Worm (Caenorhabditis elegans) whole organism, L2 larva: ENCODE data around the gene cpf-2.

ENCODE experiments used
- C34F6.9 ChIP-seq: fragments of 150-350 bp; optimal IDR thresholded peaks from 2 replicates; lab custom pipeline; 2014; ENCODE audit warnings: missing biosample characterization, missing genetic modification characterization
- F13H6.1 ChIP-seq: sonication (generic microtip); optimal IDR thresholded peaks from 2 replicates; lab custom pipeline; 2016; ENCODE audit warnings: missing genetic modification characterization, missing compliant biosample characterization
- R02D3.7 ChIP-seq: fragments of 150-350 bp; optimal IDR thresholded peaks from 2 replicates; lab custom pipeline; 2014; ENCODE audit warnings: missing biosample characterization, missing genetic modification characterization
- Y55F3AM.14 ChIP-seq: fragments of 200-800 bp; sonication (Bioruptor generic); optimal IDR thresholded peaks from 2 replicates; lab custom pipeline; 2018; ENCODE audit warnings: mild to moderate bottlenecking, missing genetic modification characterization, missing compliant biosample characterization
- ZK546.5 ChIP-seq: sonication (generic microtip); optimal IDR thresholded peaks from 2 replicates; lab custom pipeline; 2017; ENCODE audit warnings: missing biosample characterization, missing genetic modification characterization
- alr-1 ChIP-seq: fragments of 150-350 bp; optimal IDR thresholded peaks from 2 replicates; lab custom pipeline; 2014; ENCODE audit warnings: missing biosample characterization, missing genetic modification characterization
- ceh-16 ChIP-seq: fragments of 150-350 bp; optimal IDR thresholded peaks from 2 replicates; lab custom pipeline; 2014; ENCODE audit warnings: missing biosample characterization, missing genetic modification characterization
- ceh-82 ChIP-seq: fragments of 150-350 bp; optimal IDR thresholded peaks from 2 replicates; lab custom pipeline; 2014; ENCODE audit warnings: missing biosample characterization, missing genetic modification characterization
- crh-2 ChIP-seq: sonication (generic microtip); optimal IDR thresholded peaks from 2 replicates; lab custom pipeline; 2017; ENCODE audit warnings: missing biosample characterization, missing genetic modification characterization
- dmd-4 ChIP-seq: sonication (generic microtip); optimal IDR thresholded peaks from 2 replicates; lab custom pipeline; 2017; ENCODE audit warnings: missing biosample characterization, missing genetic modification characterization
- egl-27 ChIP-seq: sonication (generic microtip); optimal IDR thresholded peaks from 3 replicates; lab custom pipeline; 2017; ENCODE audit warnings: missing biosample characterization, missing genetic modification reagents, missing genetic modification characterization
- elt-1 ChIP-seq: fragments of 150-350 bp; optimal IDR thresholded peaks from 2 replicates; lab custom pipeline; 2014; ENCODE audit warnings: missing biosample characterization, missing genetic modification characterization
- elt-3 ChIP-seq: sonication (generic microtip); optimal IDR thresholded peaks from 2 replicates; lab custom pipeline; 2017; ENCODE audit warnings: missing biosample characterization, missing genetic modification characterization
- fos-1 ChIP-seq: fragments of 150-350 bp; optimal IDR thresholded peaks from 2 replicates; lab custom pipeline; 2014; ENCODE audit warnings: missing biosample characterization, missing genetic modification characterization
- gmeb-1 ChIP-seq: fragments of 150-350 bp; optimal IDR thresholded peaks from 2 replicates; lab custom pipeline; 2014; ENCODE audit warnings: missing biosample characterization, missing genetic modification characterization
- lin-11 ChIP-seq: fragments of 150-350 bp; sonication (generic microtip); optimal IDR thresholded peaks from 2 replicates; lab custom pipeline; 2014; ENCODE audit warnings: missing biosample characterization, missing genetic modification characterization, inconsistent platforms, mixed read lengths
- lin-13 ChIP-seq: fragments of 150-350 bp; optimal IDR thresholded peaks from 2 replicates; lab custom pipeline; 2014; ENCODE audit warnings: missing biosample characterization, missing genetic modification reagents, missing genetic modification characterization
- lsy-2 ChIP-seq, 2 experiments: fragments of 150-350 bp in 1 of 2; sonication (generic microtip) in 1 of 2; optimal IDR thresholded peaks; 2 replicates each; lab custom pipeline; 2014 to 2017; ENCODE audit warnings: missing biosample characterization in 2 of 2, missing genetic modification characterization in 2 of 2
- mbf-1 ChIP-seq: sonication (generic microtip); optimal IDR thresholded peaks from 2 replicates; lab custom pipeline; 2017; ENCODE audit warnings: missing biosample characterization, missing genetic modification characterization
- mdl-1 ChIP-seq, 2 experiments: fragments of 150-350 bp in 1 of 2; sonication (generic microtip) in 1 of 2; optimal IDR thresholded peaks; 2 replicates each; lab custom pipeline; 2017; ENCODE audit warnings: missing biosample characterization in 2 of 2, missing genetic modification characterization in 2 of 2
- nhr-11 ChIP-seq: fragments of 150-350 bp; optimal IDR thresholded peaks from 2 replicates; lab custom pipeline; 2014; ENCODE audit warnings: missing biosample characterization, missing genetic modification characterization
- nhr-12 ChIP-seq: fragments of 150-350 bp; optimal IDR thresholded peaks from 2 replicates; lab custom pipeline; 2014; ENCODE audit warnings: missing biosample characterization, missing genetic modification characterization
- nhr-129 ChIP-seq: fragments of 150-350 bp; optimal IDR thresholded peaks from 2 replicates; lab custom pipeline; 2014; ENCODE audit warnings: missing biosample characterization, missing genetic modification characterization
- nhr-21 ChIP-seq: fragments of 150-350 bp; optimal IDR thresholded peaks from 2 replicates; lab custom pipeline; 2014; ENCODE audit warnings: missing biosample characterization, missing genetic modification characterization
- nhr-237 ChIP-seq: fragments of 150-350 bp; optimal IDR thresholded peaks from 2 replicates; lab custom pipeline; 2014; ENCODE audit warnings: missing biosample characterization, missing genetic modification characterization
- nhr-25 ChIP-seq: fragments of 150-350 bp; sonication (generic microtip); optimal IDR thresholded peaks from 3 replicates; lab custom pipeline; 2014; ENCODE audit warnings: missing biosample characterization, missing genetic modification characterization
- nhr-6 ChIP-seq: fragments of 150-350 bp; optimal IDR thresholded peaks from 2 replicates; lab custom pipeline; 2014; ENCODE audit warnings: missing biosample characterization, missing genetic modification characterization
- nhr-77 ChIP-seq: fragments of 150-350 bp; optimal IDR thresholded peaks from 2 replicates; lab custom pipeline; 2014; ENCODE audit warnings: missing biosample characterization, missing genetic modification characterization
- skn-1 ChIP-seq: sonication (generic microtip); optimal IDR thresholded peaks from 2 replicates; lab custom pipeline; 2017; ENCODE audit warnings: missing biosample characterization, missing genetic modification characterization
- sma-3 ChIP-seq: sonication (generic microtip); optimal IDR thresholded peaks from 2 replicates; lab custom pipeline; 2016; ENCODE audit warnings: missing genetic modification reagents, missing genetic modification characterization, missing compliant biosample characterization
- sma-9 ChIP-seq, 2 experiments: fragments of 150-350 bp in 1 of 2; sonication (generic microtip) in 1 of 2; optimal IDR thresholded peaks; 2 replicates each; lab custom pipeline; 2014 to 2016; ENCODE audit warnings: missing genetic modification characterization in 2 of 2, mild to moderate bottlenecking in 1 of 2, missing biosample characterization in 1 of 2, missing compliant biosample characterization in 1 of 2, missing genetic modification reagents in 1 of 2, moderate library complexity in 1 of 2
- unc-39 ChIP-seq: fragments of 150-350 bp; optimal IDR thresholded peaks from 2 replicates; lab custom pipeline; 2014; ENCODE audit warnings: missing biosample characterization, missing genetic modification characterization
- unc-55 ChIP-seq: fragments of 150-350 bp; sonication (generic microtip); optimal IDR thresholded peaks from 3 replicates; lab custom pipeline; 2014; ENCODE audit warnings: missing biosample characterization, missing genetic modification reagents, missing genetic modification characterization
- unc-62 ChIP-seq: fragments of 150-350 bp; optimal IDR thresholded peaks from 2 replicates; lab custom pipeline; 2014; ENCODE audit warnings: missing biosample characterization, missing genetic modification reagents, missing genetic modification characterization
- ztf-1 ChIP-seq: fragments of 200-800 bp; sonication (Bioruptor generic); conservative IDR thresholded peaks from 2 replicates; pipeline ENCODE4 v1.3.6; 2022; ENCODE audit warnings: missing genetic modification characterization, missing compliant biosample characterization
- ztf-11 ChIP-seq: sonication (generic microtip); optimal IDR thresholded peaks from 2 replicates; lab custom pipeline; 2017; ENCODE audit warnings: missing biosample characterization, missing genetic modification characterization

cpf-2 gene

DNA sequence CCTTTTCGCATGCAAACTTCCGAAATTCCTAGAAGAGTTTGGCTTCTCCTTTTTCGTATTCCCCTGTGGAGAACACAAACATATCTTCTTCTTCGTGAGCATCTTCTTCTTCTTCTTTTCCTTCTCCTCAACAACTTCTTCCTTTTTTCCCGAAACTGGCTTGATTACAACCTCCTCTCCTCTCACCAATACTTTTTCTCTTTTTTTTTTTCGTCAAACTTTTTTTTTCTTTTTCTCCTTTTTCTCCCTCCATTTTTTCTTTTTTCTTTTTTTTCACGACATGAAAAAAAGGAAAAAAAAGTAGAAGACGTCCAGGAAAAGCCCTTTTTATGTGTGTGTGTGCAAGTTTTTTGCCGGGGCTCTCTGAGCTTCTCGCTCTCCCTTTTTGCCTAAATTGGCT is 2.2 kb upstream of the cpf-2 start (continued):
- TF ChIP-seq mdl-1 (tag; optimal IDR thresholded peaks at IDR 0.05; lab: Kevin White, UChicago) (peak in 1 of 2 experiments; percentile 2), ZK546.5 (no peak), unc-62 (GFP tag; lab: Kevin White, UChicago) (no peak), sma-3 (GFP tag; lab: Kevin White, UChicago) (no peak)

DNA sequence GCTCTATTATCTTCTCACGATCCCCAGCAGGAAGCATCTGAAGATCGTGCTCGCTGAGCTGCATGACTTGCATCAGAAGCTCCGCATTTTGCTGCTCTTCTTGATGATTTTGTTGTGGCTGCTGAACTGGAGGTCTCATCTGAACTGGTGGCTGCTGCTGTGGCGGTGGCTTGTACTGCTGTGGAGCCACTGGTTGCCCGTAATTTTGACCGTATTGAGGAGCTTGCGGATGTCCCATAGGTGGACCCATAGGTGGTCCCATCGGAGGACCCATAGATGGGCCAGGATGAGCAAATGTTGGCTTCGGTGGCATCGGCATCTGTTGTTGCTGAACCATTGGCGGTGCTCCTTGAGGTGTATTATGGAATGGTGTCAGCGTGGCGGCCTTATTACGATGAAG is 1.6 kb downstream of the cpf-2 start:
- TF ChIP-seq nhr-21 (tag; lab: Kevin White, UChicago), result no peak
- no peak for TF ChIP-seq nhr-129 (tag; lab: Kevin White, UChicago)
- TF ChIP-seq R02D3.7, result no peak

DNA sequence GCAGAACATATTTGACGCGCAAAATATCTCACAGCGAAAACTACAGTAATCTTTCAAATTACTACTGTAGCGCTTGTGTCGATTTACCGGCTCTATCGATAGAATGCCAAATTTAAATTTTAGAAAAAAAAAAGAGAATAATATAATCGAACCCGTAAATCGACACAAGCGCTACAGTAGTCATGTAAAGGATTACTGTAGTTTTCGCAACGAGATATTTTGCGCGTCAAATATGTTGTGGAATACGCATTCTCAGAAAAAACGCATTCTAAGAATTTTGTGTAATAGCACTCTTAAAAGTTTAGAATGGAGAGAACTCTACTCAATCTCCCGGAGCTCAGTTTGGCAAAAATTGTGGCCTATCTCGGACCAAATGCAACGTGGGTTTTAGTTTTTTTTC is 3.1 kb downstream of the cpf-2 start, which contains the start of gene F56A8.5:
F56A8.5 (plus strand) TSS at position 301 of the 400 bp plus-strand sequence.
- TF ChIP-seq gmeb-1 (tag; lab: Kevin White, UChicago) (no peak), crh-2 (tag; lab: Kevin White, UChicago) (no peak), nhr-21 (tag; lab: Kevin White, UChicago) (no peak)
- TF ChIP-seq, all 48 proteins: peak for 0

DNA sequence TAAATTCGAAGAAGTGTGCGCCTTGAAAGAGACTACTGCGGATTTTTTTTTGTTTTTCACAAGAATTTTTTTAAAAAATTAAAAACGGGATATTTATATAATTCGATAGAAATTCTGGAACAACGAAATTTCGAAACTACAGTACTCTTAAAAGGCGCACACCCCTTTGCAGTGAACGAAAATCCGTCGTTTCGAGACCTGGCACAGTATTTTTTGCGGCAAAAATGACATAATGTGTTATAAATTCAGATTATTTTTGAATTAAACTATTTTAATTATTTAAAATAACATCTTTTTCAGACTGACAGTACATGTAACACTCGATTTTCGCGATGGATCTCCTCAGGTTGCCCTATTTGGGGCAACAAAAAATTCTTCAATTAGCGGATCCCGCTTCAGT is 5.7 kb downstream of the cpf-2 start, which contains the start of gene F56A8.4:
F56A8.4 (plus strand) TSS at position 301 of the 400 bp plus-strand sequence.
- TF ChIP-seq mbf-1 (tag; lab: Kevin White, UChicago) (no peak), elt-3 (tag; lab: Kevin White, UChicago) (no peak), nhr-77 (tag; lab: Kevin White, UChicago) (no peak), C34F6.9 (tag; lab: Kevin White, UChicago) (no peak), alr-1 (tag; lab: Kevin White, UChicago) (no peak)

DNA sequence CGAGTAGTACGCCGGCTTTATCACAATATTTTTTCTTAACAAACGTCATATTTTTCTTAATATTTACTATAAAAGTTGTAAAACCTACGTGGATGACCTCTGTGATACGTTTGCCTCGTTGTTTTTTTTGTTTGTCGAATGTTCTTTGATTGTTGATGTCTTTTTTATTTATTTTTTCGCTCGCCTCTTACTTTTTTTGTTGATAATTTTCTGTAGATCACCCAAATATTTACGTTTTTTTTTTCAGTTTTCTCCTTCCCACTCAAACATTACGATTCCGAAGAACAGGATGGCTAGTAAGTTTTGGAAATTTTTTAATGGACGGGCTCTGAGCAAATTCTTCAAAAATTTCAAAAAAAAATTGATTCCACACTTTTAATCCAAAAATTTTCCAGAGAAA is 8.3 kb downstream of the cpf-2 start:
- TF ChIP-seq fos-1 (tag; lab: Kevin White, UChicago) (no peak), dmd-4 (tag; lab: Kevin White, UChicago) (no peak), mbf-1 (tag; lab: Kevin White, UChicago) (no peak), unc-55 (GFP tag; lab: Kevin White, UChicago) (no peak), nhr-11 (tag; lab: Kevin White, UChicago) (no peak), nhr-6 (tag; lab: Kevin White, UChicago) (no peak), egl-27 (no peak)

DNA sequence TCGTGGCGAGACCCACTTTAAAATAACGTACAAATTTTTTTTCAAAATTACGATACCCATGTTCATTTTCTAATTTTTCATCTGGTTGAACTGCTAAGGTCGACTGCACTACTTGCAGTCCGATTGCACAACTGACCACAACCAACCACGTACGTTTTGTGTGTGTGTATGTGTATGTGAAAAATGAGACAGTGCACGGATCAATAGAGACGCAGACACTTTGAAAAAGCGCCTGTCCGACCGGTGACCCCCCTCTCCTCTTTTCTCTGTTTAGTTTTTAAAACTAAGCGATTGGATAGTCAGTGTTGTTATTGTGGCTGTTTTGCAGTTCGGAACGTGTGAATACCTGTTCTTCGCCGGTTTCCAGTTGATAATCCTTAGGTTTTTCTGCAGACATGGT is 9.9 kb downstream of the cpf-2 start:
- TF ChIP-seq R02D3.7 (no peak), skn-1 (tag; lab: Kevin White, UChicago) (no peak), elt-1 (no peak), lin-13 (GFP tag; lab: Kevin White, UChicago) (no peak), lsy-2 (tag; optimal IDR thresholded peaks at IDR 0.05; lab: Kevin White, UChicago) (peak in 1 of 2 experiments; percentile 39), unc-39 (tag; lab: Kevin White, UChicago) (no peak), ZK546.5 (no peak), elt-3 (tag; lab: Kevin White, UChicago) (no peak), alr-1 (tag; lab: Kevin White, UChicago) (no peak), ztf-11 (tag; lab: Kevin White, UChicago) (no peak), sma-9 (GFP tag; optimal IDR thresholded peaks at IDR 0.05; lab: Kevin White, UChicago) (no peak), sma-9 (tag; optimal IDR thresholded peaks at IDR 0.05; lab: Kevin White, UChicago) (no peak), nhr-77 (tag; lab: Kevin White, UChicago) (no peak), Y55F3AM.14 (GFP tag; lab: Kevin White, UChicago) (no peak), nhr-129 (tag; lab: Kevin White, UChicago) (peak; percentile 41), nhr-237 (tag; lab: Kevin White, UChicago) (no peak), nhr-6 (tag; lab: Kevin White, UChicago) (no peak), ceh-16 (tag; lab: Kevin White, UChicago) (no peak), crh-2 (tag; lab: Kevin White, UChicago) (peak; percentile 26), C34F6.9 (tag; lab: Kevin White, UChicago) (peak; percentile 20), dmd-4 (tag; lab: Kevin White, UChicago) (no peak), fos-1 (tag; lab: Kevin White, UChicago) (peak; percentile 12), F13H6.1 (tag; lab: Kevin White, UChicago) (no peak), ceh-82 (tag; lab: Kevin White, UChicago) (no peak), lin-11 (tag; lab: Kevin White, UChicago) (no peak), nhr-12 (tag; lab: Kevin White, UChicago) (no peak), gmeb-1 (tag; lab: Kevin White, UChicago) (no peak), mdl-1 (tag; optimal IDR thresholded peaks at IDR 0.05; lab: Kevin White, UChicago) (no peak), ztf-1 (GFP tag; lab: Robert Waterston, UW) (no peak), nhr-25 (tag; lab: Kevin White, UChicago) (peak; percentile 29)
